Worm (Caenorhabditis elegans): ENCODE results near the gene R09E10.13.
A peak's percentile ranks its signal among the peaks of the same experiment; 100 is the strongest.

- TF ChIP-seq flt-1 (GFP tag; IDR thresholded peaks at IDR 0.05) (no peak), tbx-37 (GFP tag; conservative IDR thresholded peaks at IDR 0.05) (no peak), F13C5.2 (tag; optimal IDR thresholded peaks at IDR 0.05) (peak; percentile 60), ama-1 (optimal IDR thresholded peaks at IDR 0.05) (no peak), B0310.2 (tag; optimal IDR thresholded peaks at IDR 0.05) (no peak), hmbx-1 (tag; optimal IDR thresholded peaks at IDR 0.05) (no peak), sea-1 (GFP tag; conservative IDR thresholded peaks at IDR 0.05) (no peak), tbx-11 (GFP tag; IDR thresholded peaks at IDR 0.05) (no peak), ets-7 (tag; optimal IDR thresholded peaks at IDR 0.05) (no peak), tra-4 (tag; optimal IDR thresholded peaks at IDR 0.05) (no peak), hnd-1 (tag; optimal IDR thresholded peaks at IDR 0.05) (no peak), ceh-36 (tag; optimal IDR thresholded peaks at IDR 0.05) (no peak), ceh-13 (GFP tag; optimal IDR thresholded peaks at IDR 0.05) (no peak), pes-1 (GFP tag; IDR thresholded peaks at IDR 0.05) (no peak)
Observed at ce11 chrIV:10284194-10284910, 10.6 kb downstream of the R09E10.13 start, which contains the start of gene rad-51.

Measured in whole organism, early embryonic.